Fruit fly (Drosophila melanogaster): ENCODE results near the gene CG31517.

DNA sequence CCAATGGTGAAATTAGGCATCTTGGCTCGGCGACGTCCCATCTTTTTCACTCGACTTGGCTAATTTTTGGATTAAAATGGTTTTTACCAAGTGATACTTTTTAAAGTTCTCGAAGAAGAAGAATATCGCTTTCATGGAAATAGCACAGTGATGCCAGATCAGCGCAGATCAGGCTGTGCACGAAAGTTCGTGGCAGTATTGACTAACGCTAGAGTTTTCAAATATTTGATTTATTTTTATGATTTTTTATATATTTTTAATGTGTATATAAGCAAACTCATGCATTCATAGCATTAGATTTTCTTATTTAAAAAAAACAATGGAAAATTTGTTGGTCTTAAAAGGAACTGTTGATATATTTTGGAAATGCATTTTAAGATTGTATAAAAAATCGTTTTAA lies 2.8 kb downstream of the CG31517 start, which contains the start of gene CG9926:
- TF ChIP-seq ttk (optimal IDR thresholded peaks at IDR 0.05) (no peak), psq (optimal IDR thresholded peaks at IDR 0.05) (no peak)
